Worm (Caenorhabditis elegans) whole organism, L4/young adult: Measurements from ENCODE around the gene pgl-1.

ENCODE experiments used
- W03F9.2 ChIP-seq: fragments of 150-350 bp; optimal IDR thresholded peaks from 2 replicates; lab custom pipeline; 2014; ENCODE audit warnings: missing biosample characterization, missing genetic modification characterization
- him-1 ChIP-seq: sonication (generic microtip); optimal IDR thresholded peaks from 2 replicates; lab custom pipeline; 2016; ENCODE audit warnings: missing genotype, missing genetic modification reagents, missing genetic modification characterization, missing compliant biosample characterization

- TF ChIP-seq W03F9.2 (tag; lab: Kevin White, UChicago) = no peak
- no peak for TF ChIP-seq him-1 (tag; lab: Kevin White, UChicago)
Measured at ce11 chrIV:6978625-6979024, 1.5 kb upstream of the pgl-1 start.
